Worm (Caenorhabditis elegans) whole organism, midembryonic: ENCODE results near the gene F47B10.9.

ENCODE experiments used
- T22C8.4 ChIP-seq: fragments of 200-800 bp; sonication (Bioruptor generic); IDR thresholded peaks from 2 replicates; pipeline ENCODE4 v1.3.6; 2022; ENCODE audit warnings: missing genetic modification characterization, missing compliant biosample characterization
- cog-1 ChIP-seq: sonication (generic microtip); optimal IDR thresholded peaks from 2 replicates; lab custom pipeline; 2016; ENCODE audit warnings: missing genetic modification characterization, missing compliant biosample characterization
- flt-1 ChIP-seq: fragments of 200-800 bp; sonication (Bioruptor generic); IDR thresholded peaks from 2 replicates; pipeline ENCODE4 v1.3.6; 2022; ENCODE audit warnings: missing genetic modification characterization, missing compliant biosample characterization
- klf-2 ChIP-seq: fragments of 200-800 bp; sonication (Bioruptor generic); conservative IDR thresholded peaks from 2 replicates; pipeline ENCODE4 v1.3.6; 2022; ENCODE audit warnings: missing genetic modification reagents, missing genetic modification characterization, missing compliant biosample characterization
- med-1 ChIP-seq: sonication (generic microtip); optimal IDR thresholded peaks from 2 replicates; lab custom pipeline; 2017; ENCODE audit warnings: missing genetic modification characterization, mild to moderate bottlenecking, missing compliant biosample characterization, antibody characterized with exemption, missing genetic modification reagents; ENCODE audit not compliant: insufficient read depth
- ref-1 ChIP-seq: fragments of 200-800 bp; sonication (Bioruptor generic); conservative IDR thresholded peaks from 2 replicates; pipeline ENCODE4 v1.3.6; 2022; ENCODE audit warnings: missing genetic modification reagents, missing genetic modification characterization, missing compliant biosample characterization
- tab-1 ChIP-seq: fragments of 200-800 bp; sonication (Bioruptor generic); IDR thresholded peaks from 2 replicates; pipeline ENCODE4 v1.3.6; 2022; ENCODE audit warnings: missing genetic modification characterization, missing compliant biosample characterization
- ztf-23 ChIP-seq: fragments of 200-800 bp; sonication (Bioruptor generic); IDR thresholded peaks from 2 replicates; pipeline ENCODE4 v1.3.6; 2022; ENCODE audit warnings: missing genetic modification reagents, missing genetic modification characterization, missing compliant biosample characterization
- ztf-29 ChIP-seq: fragments of 200-800 bp; sonication (Bioruptor generic); IDR thresholded peaks from 2 replicates; pipeline ENCODE4 v1.3.6; 2022; ENCODE audit warnings: missing genetic modification reagents, missing genetic modification characterization, missing compliant biosample characterization

F47B10.9 gene

ce11 chrX:10896498-10896897, 17.4 kb downstream of the F47B10.9 start, which contains the start of gene haly-1:
Gene haly-1 (minus strand): TSS chrX:10896598.
- TF ChIP-seq tab-1 (no peak), flt-1 (no peak), med-1 (no peak)

- TF ChIP-seq klf-2 (GFP tag; lab: Robert Waterston, UW) (no peak), cog-1 (tag; lab: Kevin White, UChicago) (no peak), ztf-29 (no peak), flt-1 (no peak), T22C8.4 (GFP tag; lab: Robert Waterston, UW) (no peak), med-1 (no peak), ref-1 (GFP tag; lab: Robert Waterston, UW) (no peak)
These were observed 22.0 kb downstream of the F47B10.9 start, which contains the start of gene F47B10.3 for ce11 chrX:10891890-10892289. Gene F47B10.3 (plus strand): TSS chrX:10892190.

- TF ChIP-seq T22C8.4 (GFP tag; lab: Robert Waterston, UW) (no peak), ztf-29 (no peak), med-1 (no peak), tab-1 (no peak), cog-1 (tag; lab: Kevin White, UChicago) (no peak), ref-1 (GFP tag; lab: Robert Waterston, UW) (no peak), klf-2 (GFP tag; lab: Robert Waterston, UW) (no peak), ztf-23 (no peak), flt-1 (no peak)
These were observed 22.9 kb downstream of the F47B10.9 start, which contains the start of gene F47B10.4 for ce11 chrX:10890965-10891364. Gene F47B10.4 (plus strand): TSS chrX:10891265.

DNA sequence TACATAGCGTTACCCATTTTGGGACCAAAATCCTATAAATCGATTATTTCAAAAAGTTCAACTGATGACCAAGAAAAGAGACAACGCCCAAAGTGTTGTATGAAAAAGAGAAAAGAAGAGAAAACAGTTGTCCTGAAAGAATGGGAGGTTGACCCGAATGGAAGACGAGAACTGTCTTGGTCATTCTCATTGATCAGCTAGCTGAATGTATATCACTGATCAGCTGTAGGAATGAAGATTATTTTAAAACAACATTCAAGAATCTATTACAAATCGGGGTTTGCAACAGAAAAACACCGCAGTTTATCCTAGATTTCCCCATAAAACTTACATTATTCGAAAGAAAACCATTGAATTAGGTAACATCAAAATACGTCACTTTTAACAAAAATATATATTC, 23.4 kb downstream of the F47B10.9 start, which contains the start of gene F47B10.5:
F47B10.5 (minus strand) TSS at position 101 of the 400 bp plus-strand sequence.
- TF ChIP-seq ref-1 (GFP tag; lab: Robert Waterston, UW), result no peak
- no peak for TF ChIP-seq flt-1
- no peak for TF ChIP-seq klf-2 (GFP tag; lab: Robert Waterston, UW)
- TF ChIP-seq cog-1 (tag; lab: Kevin White, UChicago), result no peak
- no peak for TF ChIP-seq tab-1
- TF ChIP-seq med-1, result no peak
- no peak for TF ChIP-seq ztf-23
- no peak for TF ChIP-seq ztf-29
- TF ChIP-seq T22C8.4 (GFP tag; lab: Robert Waterston, UW), result no peak

ce11 chrX:10888201-10888600, 25.7 kb downstream of the F47B10.9 start, which contains the start of gene F47B10.6:
Gene F47B10.6 (plus strand): TSS chrX:10888501.
- TF ChIP-seq T22C8.4 (GFP tag; lab: Robert Waterston, UW), result no peak
- TF ChIP-seq tab-1, result no peak
- TF ChIP-seq klf-2 (GFP tag; lab: Robert Waterston, UW), result no peak
- no peak for TF ChIP-seq ztf-29
- TF ChIP-seq ref-1 (GFP tag; lab: Robert Waterston, UW), result no peak
- no peak for TF ChIP-seq med-1
- TF ChIP-seq flt-1, result no peak
- no peak for TF ChIP-seq ztf-23
- no peak for TF ChIP-seq cog-1 (tag; lab: Kevin White, UChicago)

ce11 chrX:10885872-10886271, 28.0 kb downstream of the F47B10.9 start, which contains the start of gene T21E8.5:
Gene T21E8.5 (plus strand): TSS chrX:10886172.
- TF ChIP-seq med-1, result no peak

- TF ChIP-seq ztf-29 (no peak), T22C8.4 (GFP tag; lab: Robert Waterston, UW) (no peak)
These were observed 30.7 kb downstream of the F47B10.9 start, which contains the start of gene T21E8.7 for ce11 chrX:10883203-10883602. Gene T21E8.7 (plus strand): TSS chrX:10883503.

DNA sequence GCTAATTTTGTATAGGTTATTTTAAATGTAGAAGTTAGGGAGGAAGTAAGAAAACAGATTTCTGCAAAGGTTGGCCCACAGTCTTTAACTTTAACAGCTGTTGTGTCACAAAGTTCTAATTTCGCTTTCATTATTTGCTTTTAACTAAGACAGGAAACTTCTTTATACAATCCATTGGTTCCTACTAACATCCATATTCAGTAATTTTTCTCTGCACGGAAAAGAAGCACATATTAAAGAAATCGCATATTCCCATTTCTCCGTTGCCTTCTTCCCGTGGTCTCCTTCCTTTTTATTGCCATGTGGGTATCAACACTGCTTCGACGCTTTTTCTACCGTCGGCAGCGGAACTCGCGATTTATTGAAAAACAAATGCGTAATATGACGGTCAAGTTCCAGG, 31.9 kb downstream of the F47B10.9 start, which contains the start of gene T21E8.6:
T21E8.6 (plus strand) TSS at position 301 of the 400 bp plus-strand sequence.
- TF ChIP-seq ztf-29, result no peak
- TF ChIP-seq klf-2 (GFP tag; lab: Robert Waterston, UW), result no peak
- no peak for TF ChIP-seq flt-1
- TF ChIP-seq T22C8.4 (GFP tag; lab: Robert Waterston, UW), result no peak
- TF ChIP-seq ztf-23, result no peak
- no peak for TF ChIP-seq ref-1 (GFP tag; lab: Robert Waterston, UW)
- no peak for TF ChIP-seq med-1
- no peak for TF ChIP-seq tab-1
- TF ChIP-seq cog-1 (tag; lab: Kevin White, UChicago), result no peak

- TF ChIP-seq ztf-23, result no peak
- TF ChIP-seq cog-1 (tag; lab: Kevin White, UChicago), result no peak
- no peak for TF ChIP-seq ref-1 (GFP tag; lab: Robert Waterston, UW)
- TF ChIP-seq tab-1, result no peak
- TF ChIP-seq T22C8.4 (GFP tag; lab: Robert Waterston, UW), result no peak
- no peak for TF ChIP-seq klf-2 (GFP tag; lab: Robert Waterston, UW)
- no peak for TF ChIP-seq med-1
- no peak for TF ChIP-seq flt-1
- no peak for TF ChIP-seq ztf-29
These were observed 33.4 kb downstream of the F47B10.9 start, which contains the start of gene T21E8.4 for ce11 chrX:10880509-10880908. Gene T21E8.4 (plus strand): TSS chrX:10880809.

DNA sequence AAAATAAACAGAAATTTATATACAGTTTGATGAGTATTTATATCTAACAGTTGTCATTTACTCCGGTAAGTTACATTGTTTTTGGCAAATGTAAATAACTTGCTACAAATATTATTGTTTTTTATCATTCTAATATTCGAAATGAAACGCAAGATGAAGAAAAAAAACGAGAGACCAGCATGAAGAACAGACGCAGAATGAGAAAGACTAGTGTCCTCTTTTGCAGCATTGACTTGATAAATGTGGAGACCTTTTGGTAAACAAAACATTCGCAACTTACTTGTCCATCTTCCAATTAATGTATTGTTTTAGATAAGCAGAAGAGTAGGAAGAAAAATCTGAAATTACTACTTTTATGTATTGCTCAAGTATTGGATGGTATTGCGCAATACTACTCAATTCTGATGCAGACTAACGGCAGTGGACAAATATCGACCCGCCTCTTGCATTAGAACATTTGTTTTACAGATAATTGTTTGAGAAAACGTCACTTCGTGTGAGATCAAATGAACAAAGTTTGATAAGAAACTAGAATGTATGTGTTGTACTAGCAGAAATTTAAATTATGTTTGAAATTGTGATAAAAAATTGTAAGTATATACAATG, 36.6 kb downstream of the F47B10.9 start, which contains the start of gene pgp-6:
pgp-6 (minus strand) TSS at position 288 of the 606 bp plus-strand sequence.
- TF ChIP-seq flt-1 (no peak), T22C8.4 (GFP tag; lab: Robert Waterston, UW) (no peak), cog-1 (tag; lab: Kevin White, UChicago) (no peak), tab-1 (no peak), med-1 (no peak), ztf-23 (no peak), ztf-29 (no peak), ref-1 (GFP tag; lab: Robert Waterston, UW) (no peak), klf-2 (GFP tag; lab: Robert Waterston, UW) (no peak)

- no peak for TF ChIP-seq flt-1
- no peak for TF ChIP-seq tab-1
- no peak for TF ChIP-seq klf-2 (GFP tag; lab: Robert Waterston, UW)
- no peak for TF ChIP-seq med-1
- no peak for TF ChIP-seq cog-1 (tag; lab: Kevin White, UChicago)
- TF ChIP-seq ztf-23, result no peak
- no peak for TF ChIP-seq T22C8.4 (GFP tag; lab: Robert Waterston, UW)
- TF ChIP-seq ztf-29, result no peak
- TF ChIP-seq ref-1 (GFP tag; lab: Robert Waterston, UW), result no peak
These were observed 43.7 kb downstream of the F47B10.9 start, which contains the start of gene pgp-7 for ce11 chrX:10870137-10870536. Gene pgp-7 (minus strand): TSS chrX:10870237.
